Fruit fly (Drosophila melanogaster) whole organism, embryonic: Measurements from ENCODE around the gene cindr.

Source experiments
- Abd-B ChIP-seq: fragments of 200-800 bp; sonication (Bioruptor generic); optimal IDR thresholded peaks from 2 replicates; lab custom pipeline; 2018; ENCODE audit warnings: missing biosample characterization, mild to moderate bottlenecking, missing genetic modification characterization, moderate library complexity
- Blimp-1 ChIP-seq: fragments of 200-800 bp; sonication (Bioruptor generic); optimal IDR thresholded peaks from 3 replicates; lab custom pipeline; 2018; ENCODE audit warnings: missing biosample characterization, missing genetic modification characterization, mild to moderate bottlenecking, moderate library complexity, missing genetic modification reagents
- CG11695 ChIP-seq: fragments of 200-800 bp; sonication (Bioruptor generic); IDR thresholded peaks from 3 replicates; pipeline ENCODE4 v1.3.6; 2022; ENCODE audit warnings: missing biosample characterization, missing genetic modification characterization
- CG12104 ChIP-seq: fragments of 200-800 bp; sonication (Bioruptor generic); optimal IDR thresholded peaks from 3 replicates; lab custom pipeline; 2016; ENCODE audit warnings: missing biosample characterization, missing genetic modification characterization
- CG12219 ChIP-seq: fragments of 200-800 bp; sonication (Bioruptor generic); optimal IDR thresholded peaks from 3 replicates; lab custom pipeline; 2018; ENCODE audit warnings: missing biosample characterization, mild to moderate bottlenecking, missing genetic modification characterization
- CG1233 ChIP-seq: fragments of 200-800 bp; sonication (Bioruptor generic); optimal IDR thresholded peaks from 4 replicates; lab custom pipeline; 2018; ENCODE audit warnings: missing biosample characterization, mild to moderate bottlenecking, missing genetic modification characterization
- CG14050 ChIP-seq: fragments of 200-800 bp; sonication (Bioruptor generic); IDR thresholded peaks from 3 replicates; pipeline ENCODE4 v1.3.6; 2022; ENCODE audit warnings: missing biosample characterization, missing genetic modification characterization
- CG14667 ChIP-seq: fragments of 200-800 bp; sonication (Bioruptor generic); IDR thresholded peaks from 2 replicates; pipeline ENCODE4 v1.3.6; 2022; ENCODE audit warnings: missing biosample characterization, missing genetic modification characterization
- CG1602 ChIP-seq: fragments of 200-800 bp; sonication (Bioruptor generic); optimal IDR thresholded peaks from 3 replicates; lab custom pipeline; 2016; ENCODE audit warnings: missing biosample characterization, missing genetic modification characterization
- CG18764 ChIP-seq: fragments of 200-800 bp; sonication (Bioruptor generic); optimal IDR thresholded peaks from 3 replicates; lab custom pipeline; 2016; ENCODE audit warnings: missing biosample characterization, missing genetic modification characterization
- CG2120 ChIP-seq: fragments of 200-800 bp; sonication (Bioruptor generic); optimal IDR thresholded peaks from 3 replicates; lab custom pipeline; 2016; ENCODE audit warnings: missing biosample characterization, missing genetic modification characterization
- CG2202 ChIP-seq: fragments of 200-800 bp; sonication (Bioruptor generic); optimal IDR thresholded peaks from 2 replicates; lab custom pipeline; 2018; ENCODE audit warnings: missing biosample characterization, mild to moderate bottlenecking, missing genetic modification characterization
- CG30020 ChIP-seq: fragments of 200-800 bp; optimal IDR thresholded peaks from 2 replicates; lab custom pipeline; 2019; ENCODE audit warnings: missing biosample characterization, mild to moderate bottlenecking, missing genetic modification characterization, moderate library complexity
- CG30403 ChIP-seq: fragments of 200-800 bp; sonication (Bioruptor generic); optimal IDR thresholded peaks from 3 replicates; lab custom pipeline; 2016; ENCODE audit warnings: missing biosample characterization, missing genetic modification characterization
- CG30431 ChIP-seq: fragments of 200-800 bp; sonication (Bioruptor generic); optimal IDR thresholded peaks from 2 replicates; lab custom pipeline; 2017; ENCODE audit warnings: missing biosample characterization, missing genetic modification characterization
- CG3281 ChIP-seq: fragments of 200-800 bp; sonication (Bioruptor generic); optimal IDR thresholded peaks from 3 replicates; lab custom pipeline; 2017; ENCODE audit warnings: missing biosample characterization, mild to moderate bottlenecking, missing genetic modification characterization
- CG4404 ChIP-seq: fragments of 200-800 bp; sonication (Bioruptor generic); IDR thresholded peaks from 2 replicates; pipeline ENCODE4 v1.3.6; 2022; ENCODE audit warnings: missing biosample characterization, missing genetic modification characterization
- CG6813 ChIP-seq: fragments of 200-800 bp; sonication (Bioruptor generic); optimal IDR thresholded peaks from 2 replicates; lab custom pipeline; 2017; ENCODE audit warnings: missing biosample characterization, missing genetic modification characterization, mild to moderate bottlenecking, moderate library complexity, missing genetic modification reagents
- CG7271 ChIP-seq: fragments of 200-800 bp; sonication (Bioruptor generic); optimal IDR thresholded peaks from 2 replicates; lab custom pipeline; 2018; ENCODE audit warnings: missing biosample characterization, mild to moderate bottlenecking, missing genetic modification characterization, moderate library complexity
- CG7372 ChIP-seq: fragments of 200-800 bp; sonication (Bioruptor generic); IDR thresholded peaks from 2 replicates; pipeline ENCODE4 v1.3.6; 2022; ENCODE audit warnings: missing biosample characterization, missing genetic modification characterization
- CG7786 ChIP-seq: fragments of 200-800 bp; sonication (Bioruptor generic); optimal IDR thresholded peaks from 2 replicates; lab custom pipeline; 2016; ENCODE audit warnings: missing biosample characterization, missing genetic modification characterization
- CG9609 ChIP-seq: fragments of 200-800 bp; sonication (Bioruptor generic); optimal IDR thresholded peaks from 3 replicates; lab custom pipeline; 2016; ENCODE audit warnings: missing biosample characterization, missing genetic modification characterization
- CG9817 ChIP-seq: fragments of 200-800 bp; sonication (Bioruptor generic); optimal IDR thresholded peaks from 2 replicates; lab custom pipeline; 2018; ENCODE audit warnings: missing biosample characterization, mild to moderate bottlenecking, missing genetic modification characterization, moderate library complexity
- CkIIα-i1 ChIP-seq: fragments of 200-800 bp; sonication (Bioruptor generic); IDR thresholded peaks from 2 replicates; pipeline ENCODE4 v1.3.6; 2022; ENCODE audit warnings: missing biosample characterization, missing genetic modification characterization
- D19A ChIP-seq: fragments of 200-800 bp; optimal IDR thresholded peaks from 3 replicates; lab custom pipeline; 2019; ENCODE audit warnings: missing biosample characterization, mild to moderate bottlenecking, missing genetic modification characterization, moderate library complexity
- D19B ChIP-seq: fragments of 200-800 bp; sonication (Bioruptor generic); optimal IDR thresholded peaks from 2 replicates; lab custom pipeline; 2017; ENCODE audit warnings: missing biosample characterization, mild to moderate bottlenecking, missing genetic modification characterization
- Dip2 ChIP-seq: fragments of 200-800 bp; sonication (Bioruptor generic); IDR thresholded peaks from 2 replicates; pipeline ENCODE4 v1.3.6; 2022; ENCODE audit warnings: missing biosample characterization, missing genetic modification characterization
- Dref ChIP-seq: fragments of 200-800 bp; sonication (Bioruptor generic); IDR thresholded peaks from 2 replicates; pipeline ENCODE4 v1.3.6; 2022; ENCODE audit warnings: missing biosample characterization, missing genetic modification characterization
- E2f2 ChIP-seq: fragments of 200-800 bp; sonication (Bioruptor generic); IDR thresholded peaks from 2 replicates; pipeline ENCODE4 v1.3.6; 2022; ENCODE audit warnings: missing biosample characterization, missing genetic modification characterization
- Hr78 ChIP-seq, 2 experiments: fragments of 200-800 bp in 1 of 2; fragments of >200 bp in 1 of 2; sonication (Bioruptor generic) in 1 of 2; optimal IDR thresholded peaks; 2 replicates each; lab custom pipeline; 2017 to 2019; ENCODE audit warnings: missing biosample characterization in 2 of 2, missing genetic modification characterization in 2 of 2, mild to moderate bottlenecking in 1 of 2, moderate library complexity in 1 of 2
- Max ChIP-seq: fragments of 200-800 bp; sonication (Bioruptor generic); optimal IDR thresholded peaks from 2 replicates; lab custom pipeline; 2016; ENCODE audit warnings: missing biosample characterization, mild to moderate bottlenecking, missing genetic modification characterization
- Mrtf ChIP-seq: fragments of 200-800 bp; sonication (Bioruptor generic); IDR thresholded peaks from 3 replicates; pipeline ENCODE4 v1.3.6; 2022; ENCODE audit warnings: missing biosample characterization, missing genetic modification characterization
- NC2α ChIP-seq: fragments of 200-800 bp; sonication (Bioruptor generic); optimal IDR thresholded peaks from 2 replicates; lab custom pipeline; 2016; ENCODE audit warnings: missing biosample characterization, missing genetic modification characterization
- Stat92E ChIP-seq, 3 experiments: fragments of >200 bp in 2 of 3; fragments of 200-800 bp in 1 of 3; sonication (Bioruptor generic) in 1 of 3; optimal IDR thresholded peaks; 2 replicates each; lab custom pipeline; 2017 to 2019; ENCODE audit warnings: missing biosample characterization in 3 of 3, missing genetic modification characterization in 3 of 3, mild to moderate bottlenecking in 1 of 3, moderate library complexity in 1 of 3
- Xbp1 ChIP-seq: fragments of 200-800 bp; sonication (Bioruptor generic); optimal IDR thresholded peaks from 3 replicates; lab custom pipeline; 2016; ENCODE audit warnings: missing biosample characterization, mild to moderate bottlenecking, missing genetic modification characterization
- ac ChIP-seq: fragments of 200-800 bp; sonication (Bioruptor generic); optimal IDR thresholded peaks from 3 replicates; lab custom pipeline; 2017; ENCODE audit warnings: missing biosample characterization, mild to moderate bottlenecking, missing genetic modification characterization
- amos ChIP-seq: fragments of 200-800 bp; sonication (Bioruptor generic); IDR thresholded peaks from 2 replicates; pipeline ENCODE4 v1.3.6; 2022; ENCODE audit warnings: missing biosample characterization, missing genetic modification characterization; ENCODE audit not compliant: partially characterized antibody
- az2 ChIP-seq: fragments of 200-800 bp; sonication (Bioruptor generic); optimal IDR thresholded peaks from 3 replicates; lab custom pipeline; 2016; ENCODE audit warnings: missing biosample characterization, missing genetic modification characterization
- bsh ChIP-seq, 2 experiments: fragments of 200-800 bp; sonication (Bioruptor generic); optimal IDR thresholded peaks; 2 replicates each; lab custom pipeline; 2017 to 2018; ENCODE audit warnings: mild to moderate bottlenecking in 2 of 2, missing biosample characterization in 2 of 2, missing genetic modification characterization in 2 of 2, moderate library complexity in 1 of 2
- fd64A ChIP-seq: fragments of 200-800 bp; sonication (Bioruptor generic); optimal IDR thresholded peaks from 3 replicates; lab custom pipeline; 2018; ENCODE audit warnings: missing biosample characterization, mild to moderate bottlenecking, missing genetic modification characterization
- hbn ChIP-seq: fragments of 200-800 bp; sonication (Bioruptor generic); IDR thresholded peaks from 2 replicates; pipeline ENCODE4 v1.3.6; 2022; ENCODE audit warnings: missing biosample characterization, missing genetic modification characterization; ENCODE audit not compliant: partially characterized antibody
- lab ChIP-seq: fragments of 200-800 bp; sonication (Bioruptor generic); optimal IDR thresholded peaks from 3 replicates; lab custom pipeline; 2017; ENCODE audit warnings: missing biosample characterization, missing genetic modification characterization, mild to moderate bottlenecking, moderate library complexity, missing genetic modification reagents
- seq ChIP-seq: fragments of 200-800 bp; sonication (Bioruptor generic); IDR thresholded peaks from 2 replicates; pipeline ENCODE4 v1.3.6; 2022; ENCODE audit warnings: missing biosample characterization, missing genetic modification characterization
- shn ChIP-seq: fragments of 200-800 bp; sonication (Bioruptor generic); optimal IDR thresholded peaks from 3 replicates; lab custom pipeline; 2016; ENCODE audit warnings: missing biosample characterization, missing genetic modification characterization
- slbo ChIP-seq: fragments of 200-800 bp; sonication (Bioruptor generic); IDR thresholded peaks from 2 replicates; pipeline ENCODE4 v1.3.6; 2022; ENCODE audit warnings: missing biosample characterization, missing genetic modification characterization
- tll ChIP-seq, 2 experiments: fragments of 200-800 bp in 1 of 2; fragments of >200 bp in 1 of 2; sonication (Bioruptor generic) in 1 of 2; optimal IDR thresholded peaks; 2 replicates each; lab custom pipeline; 2017 to 2019; ENCODE audit warnings: missing biosample characterization in 2 of 2, missing genetic modification characterization in 2 of 2, mild to moderate bottlenecking in 1 of 2, moderate library complexity in 1 of 2
- tna ChIP-seq: fragments of 200-800 bp; sonication (Bioruptor generic); IDR thresholded peaks from 2 replicates; pipeline ENCODE4 v1.3.6; 2022; ENCODE audit warnings: missing biosample characterization, missing genetic modification characterization; ENCODE audit not compliant: partially characterized antibody
- z ChIP-seq: fragments of 200-800 bp; sonication (Bioruptor generic); IDR thresholded peaks from 3 replicates; pipeline ENCODE4 v1.3.6; 2022; ENCODE audit warnings: missing biosample characterization, missing genetic modification characterization
- zen2 ChIP-seq: fragments of 200-800 bp; sonication (Bioruptor generic); IDR thresholded peaks from 3 replicates; pipeline ENCODE4 v1.3.6; 2022; ENCODE audit warnings: missing biosample characterization, missing genetic modification characterization; ENCODE audit not compliant: partially characterized antibody
- zfh1 ChIP-seq: fragments of 200-800 bp; sonication (Bioruptor generic); IDR thresholded peaks from 3 replicates; pipeline ENCODE4 v1.3.6; 2022; ENCODE audit warnings: missing biosample characterization, missing genetic modification characterization

cindr gene

dm6 chr3R:30817246-30817645 is 8.8 kb downstream of the cindr start (continued):
- TF ChIP-seq E2f2 (GFP tag; lab: Robert Waterston, UW) (peak; percentile 70), tll (GFP tag; optimal IDR thresholded peaks at IDR 0.05; lab: Kevin White, UChicago) (no peak), ac (GFP tag; lab: Kevin White, UChicago) (peak; percentile 62), Blimp-1 (peak; percentile 90), CG7271 (tag; lab: Kevin White, UChicago) (no peak), Dref (GFP tag; lab: Robert Waterston, UW) (no peak), CG2120 (GFP tag; lab: Kevin White, UChicago) (peak; percentile 85), CG6813 (GFP tag; lab: Kevin White, UChicago) (peak; percentile 85), CG7786 (GFP tag; lab: Kevin White, UChicago) (peak; percentile 74), az2 (GFP tag; lab: Kevin White, UChicago) (peak; percentile 91), CG3281 (GFP tag; lab: Kevin White, UChicago) (peak; percentile 60), CG1233 (GFP tag; lab: Kevin White, UChicago) (peak; percentile 77), CG12219 (GFP tag; lab: Kevin White, UChicago) (peak; percentile 86), Xbp1 (GFP tag; lab: Kevin White, UChicago) (peak; percentile 90), CG7372 (GFP tag; lab: Robert Waterston, UW) (no peak), NC2α (GFP tag; lab: Kevin White, UChicago) (peak; percentile 65), amos (no peak), CkIIα-i1 (no peak), CG30431 (GFP tag; lab: Kevin White, UChicago) (peak; percentile 79), CG30403 (GFP tag; lab: Kevin White, UChicago) (peak; percentile 87), slbo (GFP tag; lab: Robert Waterston, UW) (peak; percentile 83), Dip2 (GFP tag; lab: Robert Waterston, UW) (no peak), Max (GFP tag; lab: Kevin White, UChicago) (peak; percentile 68), D19A (peak; percentile 78), CG14050 (peak; percentile 78), CG2202 (tag; lab: Kevin White, UChicago) (peak; percentile 84), Stat92E (GFP tag; optimal IDR thresholded peaks at IDR 0.05; lab: Kevin White, UChicago) (peak in 1 of 3 experiments; percentile 89), CG18764 (peak; percentile 70), bsh (GFP tag; optimal IDR thresholded peaks at IDR 0.05; lab: Kevin White, UChicago) (peak in 1 of 2 experiments; percentile 96), CG14667 (GFP tag; lab: Robert Waterston, UW) (peak; percentile 66), z (peak; percentile 59; the same call in 1 of the 3 replicates), CG4404 (peak; percentile 53), Mrtf (peak; percentile 58; the same call in 1 of the 3 replicates), hbn (GFP tag; lab: Robert Waterston, UW) (no peak), zfh1 (GFP tag; lab: Robert Waterston, UW) (peak; percentile 79), fd64A (peak; percentile 43), CG11695 (GFP tag; lab: Robert Waterston, UW) (peak; percentile 79), lab (GFP tag; lab: Kevin White, UChicago) (peak; percentile 87), Abd-B (GFP tag; lab: Kevin White, UChicago) (peak; percentile 84), seq (GFP tag; lab: Robert Waterston, UW) (peak; percentile 86), shn (GFP tag; lab: Kevin White, UChicago) (peak; percentile 23), CG9817 (tag; lab: Kevin White, UChicago) (peak; percentile 80), CG1602 (GFP tag; lab: Kevin White, UChicago) (peak; percentile 83), Hr78 (GFP tag; optimal IDR thresholded peaks at IDR 0.05; lab: Kevin White, UChicago) (peak in 1 of 2 experiments; percentile 65), CG9609 (GFP tag; lab: Kevin White, UChicago) (peak; percentile 68), D19B (GFP tag; lab: Kevin White, UChicago) (no peak), zen2 (GFP tag; lab: Robert Waterston, UW) (no peak), tna (GFP tag; lab: Robert Waterston, UW) (no peak), CG30020 (tag; lab: Kevin White, UChicago) (peak; percentile 20), CG12104 (peak; percentile 79)
